Worm (Caenorhabditis elegans) whole organism, early embryonic: ENCODE measurements around the gene algn-8.

Source experiments
- B0310.2 ChIP-seq: sonication (generic microtip); optimal IDR thresholded peaks from 2 replicates; lab custom pipeline; 2016; ENCODE audit warnings: mild to moderate bottlenecking, missing genetic modification characterization, missing compliant biosample characterization
- F13C5.2 ChIP-seq: sonication (generic microtip); optimal IDR thresholded peaks from 2 replicates; lab custom pipeline; 2017; ENCODE audit warnings: mild to moderate bottlenecking, missing genetic modification characterization, inconsistent platforms, missing compliant biosample characterization
- aly-1 ChIP-seq: sonication (generic microtip); optimal IDR thresholded peaks from 2 replicates; lab custom pipeline; 2016; ENCODE audit warnings: missing genetic modification characterization, missing compliant biosample characterization
- ama-1 ChIP-seq: fragments of 150-350 bp; optimal IDR thresholded peaks from 2 replicates; lab custom pipeline; 2014
- ceh-13 ChIP-seq: fragments of 200-800 bp; sonication (Bioruptor generic); optimal IDR thresholded peaks from 2 replicates; lab custom pipeline; 2018; ENCODE audit warnings: mild to moderate bottlenecking, missing genetic modification characterization, missing compliant biosample characterization
- ceh-36 ChIP-seq: sonication (generic microtip); optimal IDR thresholded peaks from 2 replicates; lab custom pipeline; 2016; ENCODE audit warnings: missing genetic modification characterization, inconsistent platforms, missing compliant biosample characterization
- ets-7 ChIP-seq: sonication (generic microtip); optimal IDR thresholded peaks from 2 replicates; lab custom pipeline; 2016; ENCODE audit warnings: missing genotype, missing genetic modification characterization, missing compliant biosample characterization
- flt-1 ChIP-seq: fragments of 200-800 bp; sonication (Bioruptor generic); IDR thresholded peaks from 2 replicates; pipeline ENCODE4 v1.3.6; 2022; ENCODE audit warnings: missing genetic modification characterization, missing compliant biosample characterization
- hmbx-1 ChIP-seq: sonication (generic microtip); optimal IDR thresholded peaks from 2 replicates; lab custom pipeline; 2016; ENCODE audit warnings: mild to moderate bottlenecking, missing genetic modification characterization, missing compliant biosample characterization
- hmg-4 ChIP-seq: fragments of 200-800 bp; sonication (Bioruptor generic); optimal IDR thresholded peaks from 2 replicates; lab custom pipeline; 2018; ENCODE audit warnings: mild to moderate bottlenecking, missing genetic modification characterization, missing compliant biosample characterization
- hnd-1 ChIP-seq: sonication (generic microtip); optimal IDR thresholded peaks from 2 replicates; lab custom pipeline; 2016; ENCODE audit warnings: missing genetic modification characterization, missing compliant biosample characterization
- pes-1 ChIP-seq: fragments of 200-800 bp; sonication (Bioruptor generic); IDR thresholded peaks from 2 replicates; pipeline ENCODE4 v1.3.6; 2022; ENCODE audit warnings: missing genetic modification reagents, missing genetic modification characterization, missing compliant biosample characterization
- scrt-1 ChIP-seq: fragments of 200-800 bp; sonication (Bioruptor generic); IDR thresholded peaks from 2 replicates; pipeline ENCODE4 v1.3.6; 2022; ENCODE audit warnings: missing genetic modification characterization, missing compliant biosample characterization
- sea-1 ChIP-seq: fragments of 200-800 bp; sonication (Bioruptor generic); conservative IDR thresholded peaks from 2 replicates; pipeline ENCODE4 v1.3.6; 2022; ENCODE audit warnings: missing genetic modification characterization, missing compliant biosample characterization
- tbx-11 ChIP-seq: fragments of 200-800 bp; sonication (Bioruptor generic); IDR thresholded peaks from 2 replicates; pipeline ENCODE4 v1.3.6; 2022; ENCODE audit warnings: missing genetic modification characterization, missing compliant biosample characterization
- tbx-37 ChIP-seq: fragments of 200-800 bp; sonication (Bioruptor generic); conservative IDR thresholded peaks from 2 replicates; pipeline ENCODE4 v1.3.6; 2022; ENCODE audit warnings: missing genetic modification reagents, missing genetic modification characterization, missing compliant biosample characterization
- tra-4 ChIP-seq: sonication (generic microtip); optimal IDR thresholded peaks from 2 replicates; lab custom pipeline; 2017; ENCODE audit warnings: missing genetic modification characterization, missing compliant biosample characterization

Gene algn-8

DNA sequence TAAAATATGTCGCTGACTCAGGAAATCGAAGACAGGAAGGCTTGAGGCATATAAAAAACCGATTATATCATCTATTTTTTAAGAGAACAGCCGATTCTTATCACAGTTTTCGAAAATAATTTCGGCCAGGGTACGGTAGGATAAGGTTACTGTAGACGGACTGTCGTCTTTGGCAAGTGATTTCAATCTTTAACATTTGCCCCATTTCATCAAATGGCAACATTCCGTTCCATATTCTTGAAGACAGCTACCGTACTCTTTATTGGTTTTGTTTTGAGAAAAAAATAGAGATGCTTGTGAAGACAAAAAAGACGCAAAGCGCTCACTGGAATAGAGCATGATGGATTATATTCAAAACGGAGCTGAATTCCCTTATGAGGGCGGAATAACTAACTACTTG lies 12.5 kb upstream of the algn-8 start:
- no peak for TF ChIP-seq ets-7 (tag; lab: Kevin White, UChicago)
- no peak for TF ChIP-seq hmg-4 (GFP tag; lab: Kevin White, UChicago)
- no peak for TF ChIP-seq scrt-1 (GFP tag; lab: Robert Waterston, UW)

ce11 chrII:9895173-9895572 lies 8.9 kb upstream of the algn-8 start:
- no peak for TF ChIP-seq hnd-1 (tag; lab: Kevin White, UChicago)

DNA sequence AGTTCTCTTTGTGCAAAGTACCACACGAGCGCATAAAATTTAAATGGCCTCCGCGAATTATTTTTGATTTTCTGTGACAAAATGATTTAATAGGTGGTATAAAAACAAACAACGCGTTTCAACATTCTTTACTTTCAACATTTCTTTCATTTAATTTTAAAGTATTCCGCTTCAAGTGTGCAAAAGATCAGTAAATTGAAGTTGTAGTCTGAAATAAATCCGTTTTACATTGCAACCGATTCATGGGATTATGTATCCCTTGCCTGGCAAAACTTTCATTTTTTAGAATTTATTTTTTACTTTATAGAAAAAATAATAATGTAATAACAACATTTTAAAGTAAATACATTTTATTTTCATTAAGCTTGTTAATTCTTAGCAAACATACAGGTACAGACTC lies 8.2 kb upstream of the algn-8 start, which contains the start of gene F26C11.1:
TSS of gene F26C11.1 (plus strand) at position 301 of the 400 bp plus-strand sequence.
- TF ChIP-seq ceh-13 (GFP tag; lab: Kevin White, UChicago) (no peak), hnd-1 (tag; lab: Kevin White, UChicago) (no peak), tbx-37 (GFP tag; lab: Robert Waterston, UW) (no peak), flt-1 (GFP tag; lab: Robert Waterston, UW) (no peak), sea-1 (GFP tag; lab: Robert Waterston, UW) (no peak), ama-1 (no peak), tbx-11 (GFP tag; lab: Robert Waterston, UW) (no peak), B0310.2 (tag; lab: Kevin White, UChicago) (no peak), scrt-1 (GFP tag; lab: Robert Waterston, UW) (no peak)

ce11 chrII:9892409-9892808 lies 6.2 kb upstream of the algn-8 start, which contains the start of gene C08H9.16:
Gene C08H9.16, plus strand, starts transcription at chrII:9892778.
- TF ChIP-seq hmg-4 (GFP tag; lab: Kevin White, UChicago) (no peak), ets-7 (tag; lab: Kevin White, UChicago) (no peak), B0310.2 (tag; lab: Kevin White, UChicago) (no peak), hnd-1 (tag; lab: Kevin White, UChicago) (no peak)

DNA sequence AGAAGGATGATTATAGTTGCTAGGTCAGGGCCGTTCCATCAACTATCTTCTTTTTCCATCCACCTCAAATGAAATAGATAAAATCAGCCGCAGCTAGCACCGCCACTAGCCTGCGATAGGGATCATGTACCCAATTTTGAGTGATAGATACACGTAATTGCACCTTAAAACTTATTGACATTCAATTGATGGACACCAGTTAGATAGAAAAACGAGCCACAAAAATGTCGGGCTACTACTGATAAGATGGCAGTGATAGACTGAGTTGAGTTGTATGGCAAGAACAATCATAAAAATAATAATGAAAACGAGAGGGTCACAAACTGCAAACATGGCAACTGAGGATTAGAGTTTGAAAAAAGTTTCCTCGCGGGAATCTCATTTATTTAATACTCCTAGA lies 5.6 kb upstream of the algn-8 start:
- TF ChIP-seq hmg-4 (GFP tag; lab: Kevin White, UChicago) (no peak), F13C5.2 (tag; lab: Kevin White, UChicago) (no peak), tra-4 (tag; lab: Kevin White, UChicago) (no peak), ets-7 (tag; lab: Kevin White, UChicago) (no peak), flt-1 (GFP tag; lab: Robert Waterston, UW) (no peak), B0310.2 (tag; lab: Kevin White, UChicago) (no peak), hnd-1 (tag; lab: Kevin White, UChicago) (no peak), ceh-36 (no peak), ceh-13 (GFP tag; lab: Kevin White, UChicago) (no peak), pes-1 (GFP tag; lab: Robert Waterston, UW) (no peak), tbx-37 (GFP tag; lab: Robert Waterston, UW) (no peak), aly-1 (tag; lab: Kevin White, UChicago) (no peak), ama-1 (no peak), tbx-11 (GFP tag; lab: Robert Waterston, UW) (no peak), scrt-1 (GFP tag; lab: Robert Waterston, UW) (no peak), hmbx-1 (no peak)

ce11 chrII:9891031-9891689 lies 4.9 kb upstream of the algn-8 start, which contains the start of gene vgln-1:
Gene vgln-1, minus strand, starts transcription at chrII:9891081.
- no peak for TF ChIP-seq ceh-13 (GFP tag; lab: Kevin White, UChicago)
- TF ChIP-seq flt-1 (GFP tag; lab: Robert Waterston, UW), result no peak
- TF ChIP-seq F13C5.2 (tag; lab: Kevin White, UChicago), result no peak
- TF ChIP-seq aly-1 (tag; lab: Kevin White, UChicago), result no peak
- TF ChIP-seq tra-4 (tag; lab: Kevin White, UChicago), result no peak
- no peak for TF ChIP-seq sea-1 (GFP tag; lab: Robert Waterston, UW)
- no peak for TF ChIP-seq ama-1
- no peak for TF ChIP-seq tbx-11 (GFP tag; lab: Robert Waterston, UW)
- TF ChIP-seq hnd-1 (tag; lab: Kevin White, UChicago), result no peak
- no peak for TF ChIP-seq hmg-4 (GFP tag; lab: Kevin White, UChicago)
- no peak for TF ChIP-seq hmbx-1
- no peak for TF ChIP-seq tbx-37 (GFP tag; lab: Robert Waterston, UW)
- no peak for TF ChIP-seq scrt-1 (GFP tag; lab: Robert Waterston, UW)
- TF ChIP-seq ets-7 (tag; lab: Kevin White, UChicago), result no peak
- no peak for TF ChIP-seq ceh-36
- no peak for TF ChIP-seq B0310.2 (tag; lab: Kevin White, UChicago)
- no peak; the same call in 1 of the 2 replicates for TF ChIP-seq pes-1 (GFP tag; lab: Robert Waterston, UW)

DNA sequence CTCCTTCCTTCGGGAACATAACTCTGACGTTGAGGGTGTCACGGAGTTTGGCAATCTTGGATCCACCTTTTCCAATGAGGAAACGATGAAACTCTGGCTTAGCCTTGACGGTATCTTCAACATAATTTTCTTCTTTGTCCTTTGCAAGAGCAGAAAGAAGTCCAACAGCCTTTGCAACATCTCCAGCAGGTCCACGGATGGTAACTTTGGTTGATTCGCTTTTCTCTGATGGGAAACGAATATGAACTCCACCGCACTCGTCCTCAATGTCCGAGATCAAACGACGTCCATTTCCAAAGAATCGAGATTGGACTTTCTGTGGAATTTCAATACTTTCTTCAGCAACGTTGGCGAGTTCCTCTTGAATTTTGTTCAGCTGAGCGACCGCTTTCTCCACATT lies 2.3 kb upstream of the algn-8 start:
- TF ChIP-seq hmbx-1, result no peak

DNA sequence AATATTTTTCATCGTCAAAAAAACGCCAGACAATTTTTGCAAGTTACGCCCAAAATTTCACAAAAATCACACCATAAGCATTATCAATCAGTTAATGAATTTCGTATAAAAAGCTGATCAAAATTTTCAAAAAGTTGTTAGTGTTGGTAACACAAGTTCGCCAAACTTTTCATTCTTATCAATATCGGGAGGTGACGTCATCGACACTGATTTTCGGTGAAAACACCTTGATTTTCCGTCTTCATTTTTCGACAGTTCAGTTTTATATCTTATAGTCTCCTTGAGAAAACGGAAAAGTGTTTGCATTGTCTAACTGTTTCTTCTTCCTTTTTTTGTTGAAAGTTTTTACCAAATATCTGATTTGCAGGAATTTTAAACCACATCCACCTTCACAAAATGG lies 5.4 kb downstream of the algn-8 start, which contains the start of gene C08H9.15:
TSS of gene C08H9.15 (plus strand) at position 368 of the 400 bp plus-strand sequence.
- TF ChIP-seq ets-7 (tag; lab: Kevin White, UChicago), result no peak
- TF ChIP-seq aly-1 (tag; lab: Kevin White, UChicago), result no peak
- TF ChIP-seq hmbx-1, result no peak
- TF ChIP-seq tbx-11 (GFP tag; lab: Robert Waterston, UW), result no peak
- no peak for TF ChIP-seq tra-4 (tag; lab: Kevin White, UChicago)
- TF ChIP-seq tbx-37 (GFP tag; lab: Robert Waterston, UW), result no peak
